Worm (Caenorhabditis elegans): ENCODE data around the gene F07E5.9.

F07E5.9 gene

ce11 chrII:2083726-2084179 is 3.4 kb upstream of the F07E5.9 start, which contains the start of the genes T16A1.5 and fbxc-49:
Gene T16A1.5, minus strand, starts transcription at chrII:2083826.
Gene fbxc-49, plus strand, starts transcription at chrII:2084129.
- TF ChIP-seq ceh-16 (tag; optimal IDR thresholded peaks at IDR 0.05) (no peak), nfya-1 (tag; optimal IDR thresholded peaks at IDR 0.05; ENCODE audit: insufficient read depth) (no peak)

- TF ChIP-seq ceh-16 (tag; optimal IDR thresholded peaks at IDR 0.05) (no peak), ZK546.5 (tag; optimal IDR thresholded peaks at IDR 0.05) (no peak), sea-2 (GFP tag; optimal IDR thresholded peaks at IDR 0.05) (no peak), skn-1 (tag; optimal IDR thresholded peaks at IDR 0.05) (no peak), fkh-10 (GFP tag; optimal IDR thresholded peaks at IDR 0.05) (no peak), egl-5 (tag; optimal IDR thresholded peaks at IDR 0.05) (no peak), nhr-12 (tag; optimal IDR thresholded peaks at IDR 0.05) (no peak), eor-1 (tag; optimal IDR thresholded peaks at IDR 0.05) (no peak), ceh-82 (tag; optimal IDR thresholded peaks at IDR 0.05) (no peak), nhr-77 (tag; optimal IDR thresholded peaks at IDR 0.05) (no peak), ceh-28 (tag; optimal IDR thresholded peaks at IDR 0.05) (no peak), pha-4 (tag; optimal IDR thresholded peaks at IDR 0.05) (no peak), snpc-4 (tag; optimal IDR thresholded peaks at IDR 0.05) (no peak), egl-27 (tag; optimal IDR thresholded peaks at IDR 0.05) (no peak), nhr-23 (tag; optimal IDR thresholded peaks at IDR 0.05) (no peak), aly-2 (tag; optimal IDR thresholded peaks at IDR 0.05) (no peak), nhr-237 (tag; optimal IDR thresholded peaks at IDR 0.05) (no peak), lin-15B (tag; optimal IDR thresholded peaks at IDR 0.05) (no peak), elt-3 (tag; optimal IDR thresholded peaks at IDR 0.05) (no peak), jun-1 (tag; optimal IDR thresholded peaks at IDR 0.05) (no peak)
These were observed 932 bp upstream of the F07E5.9 start, which contains the start of gene T16A1.4 for ce11 chrII:2081257-2081656. Gene T16A1.4, plus strand, starts transcription at chrII:2081557.

ce11 chrII:2076467-2076866 is 3.9 kb downstream of the F07E5.9 start:
- TF ChIP-seq nhr-67 (tag; optimal IDR thresholded peaks at IDR 0.05) (no peak), tbx-2 (tag; optimal IDR thresholded peaks at IDR 0.05) (no peak), ceh-28 (tag; optimal IDR thresholded peaks at IDR 0.05) (no peak)

- TF ChIP-seq ceh-82 (tag; optimal IDR thresholded peaks at IDR 0.05) (no peak), ceh-9 (tag; optimal IDR thresholded peaks at IDR 0.05) (no peak), tbx-2 (tag; optimal IDR thresholded peaks at IDR 0.05) (no peak), ZK546.5 (tag; optimal IDR thresholded peaks at IDR 0.05) (no peak), nhr-28 (tag; optimal IDR thresholded peaks at IDR 0.05) (no peak), nhr-12 (tag; optimal IDR thresholded peaks at IDR 0.05) (no peak), zag-1 (tag; optimal IDR thresholded peaks at IDR 0.05) (no peak)
These were observed 4.8 kb downstream of the F07E5.9 start, which contains the start of gene F07E5.8 for ce11 chrII:2075513-2075912. Gene F07E5.8, minus strand, starts transcription at chrII:2075613.

ce11 chrII:2071429-2071828 is 8.9 kb downstream of the F07E5.9 start, which contains the start of gene F07E5.7:
Gene F07E5.7, minus strand, starts transcription at chrII:2071529.
- TF ChIP-seq mdl-1 (tag; optimal IDR thresholded peaks at IDR 0.05), result no peak
- TF ChIP-seq nhr-11 (tag; optimal IDR thresholded peaks at IDR 0.05), result no peak
- TF ChIP-seq fkh-10 (GFP tag; optimal IDR thresholded peaks at IDR 0.05), result no peak
- TF ChIP-seq egl-27 (tag; optimal IDR thresholded peaks at IDR 0.05), result no peak
- TF ChIP-seq pqm-1 (tag; optimal IDR thresholded peaks at IDR 0.05), result no peak
- TF ChIP-seq unc-62 (GFP tag; optimal IDR thresholded peaks at IDR 0.05), result no peak
- no peak for TF ChIP-seq aly-2 (tag; optimal IDR thresholded peaks at IDR 0.05)
- no peak for TF ChIP-seq lin-39 (tag; optimal IDR thresholded peaks at IDR 0.05)
- TF ChIP-seq nhr-76 (tag; optimal IDR thresholded peaks at IDR 0.05), result no peak
- no peak for TF ChIP-seq R02D3.7 (tag; optimal IDR thresholded peaks at IDR 0.05)
- TF ChIP-seq snpc-4 (tag; optimal IDR thresholded peaks at IDR 0.05), result no peak
- TF ChIP-seq nhr-12 (tag; optimal IDR thresholded peaks at IDR 0.05), result no peak
- no peak for TF ChIP-seq nhr-237 (tag; optimal IDR thresholded peaks at IDR 0.05)
- TF ChIP-seq daf-12 (tag; optimal IDR thresholded peaks at IDR 0.05), result no peak
- TF ChIP-seq ZK546.5 (tag; optimal IDR thresholded peaks at IDR 0.05), result no peak
- no peak for TF ChIP-seq ceh-28 (tag; optimal IDR thresholded peaks at IDR 0.05)

Measured in whole organism, L3 larva.